Worm (Caenorhabditis elegans): ENCODE results near the gene srw-94.
A peak's percentile ranks its signal among the peaks of the same experiment; 100 is the strongest.

srw-94 gene

DNA sequence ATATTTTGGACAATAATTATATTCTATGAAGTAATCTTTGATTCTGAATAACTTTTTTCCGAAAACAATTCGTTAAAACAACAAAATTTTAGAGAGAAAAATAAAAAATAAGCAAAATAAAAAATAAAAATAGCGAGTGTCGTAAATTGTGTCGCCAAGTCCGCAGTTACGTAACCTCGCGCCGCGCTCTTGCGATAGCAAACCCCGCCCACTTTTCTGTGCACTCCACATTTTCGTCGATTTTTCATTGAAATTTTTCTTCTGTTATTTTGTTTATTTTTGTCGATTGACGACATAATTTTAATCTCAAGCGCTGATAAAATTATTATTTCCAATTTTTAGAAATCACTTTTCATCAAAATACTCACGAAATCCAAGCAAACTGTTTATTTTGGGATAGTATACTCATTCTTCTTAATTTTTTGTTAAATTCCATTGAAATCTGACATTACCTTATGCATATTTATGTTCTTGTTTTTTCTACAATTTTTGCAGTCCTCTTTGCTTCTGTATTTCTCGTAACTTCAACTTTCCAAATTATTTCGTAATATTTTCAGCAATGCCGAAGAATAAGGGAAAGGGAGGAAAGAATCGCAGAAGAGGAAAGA is 3.8 kb upstream of the srw-94 start, which contains the start of gene eif-1.A:
Gene eif-1.A (plus strand): TSS at position 558 of the 608 bp plus-strand sequence.
- TF ChIP-seq mdl-1 (tag; optimal IDR thresholded peaks at IDR 0.05) (no peak), ceh-9 (tag; optimal IDR thresholded peaks at IDR 0.05) (no peak), fkh-2 (tag; optimal IDR thresholded peaks at IDR 0.05) (no peak), tbx-2 (tag; optimal IDR thresholded peaks at IDR 0.05) (no peak), elt-3 (tag; optimal IDR thresholded peaks at IDR 0.05) (no peak), nhr-28 (tag; optimal IDR thresholded peaks at IDR 0.05) (no peak), fos-1 (tag; optimal IDR thresholded peaks at IDR 0.05) (no peak), unc-39 (tag; optimal IDR thresholded peaks at IDR 0.05) (no peak), skn-1 (tag; optimal IDR thresholded peaks at IDR 0.05) (no peak), mml-1 (tag; optimal IDR thresholded peaks at IDR 0.05) (no peak), aly-2 (tag; optimal IDR thresholded peaks at IDR 0.05) (no peak), ceh-16 (tag; optimal IDR thresholded peaks at IDR 0.05) (no peak), nhr-11 (tag; optimal IDR thresholded peaks at IDR 0.05) (no peak), nhr-23 (tag; optimal IDR thresholded peaks at IDR 0.05) (peak; percentile 63), nhr-43 (tag; optimal IDR thresholded peaks at IDR 0.05; ENCODE audit: poor library complexity, severe bottlenecking) (peak; percentile 27), zag-1 (tag; optimal IDR thresholded peaks at IDR 0.05) (no peak), pqm-1 (tag; optimal IDR thresholded peaks at IDR 0.05) (peak; percentile 8), egl-5 (tag; optimal IDR thresholded peaks at IDR 0.05) (no peak), lin-15B (tag; optimal IDR thresholded peaks at IDR 0.05) (peak; percentile 74), sea-2 (GFP tag; optimal IDR thresholded peaks at IDR 0.05) (no peak), elt-1 (tag; optimal IDR thresholded peaks at IDR 0.05) (no peak), nhr-12 (tag; optimal IDR thresholded peaks at IDR 0.05) (no peak), lin-39 (tag; optimal IDR thresholded peaks at IDR 0.05) (peak; percentile 72), pha-4 (tag; optimal IDR thresholded peaks at IDR 0.05) (no peak), ceh-82 (tag; optimal IDR thresholded peaks at IDR 0.05) (no peak), unc-62 (GFP tag; optimal IDR thresholded peaks at IDR 0.05) (no peak), nhr-77 (tag; optimal IDR thresholded peaks at IDR 0.05) (no peak), lsy-12 (tag; optimal IDR thresholded peaks at IDR 0.05) (no peak), snpc-4 (tag; optimal IDR thresholded peaks at IDR 0.05) (peak; percentile 79), R02D3.7 (tag; optimal IDR thresholded peaks at IDR 0.05) (peak; percentile 39), ztf-11 (tag; optimal IDR thresholded peaks at IDR 0.05) (no peak), ZK546.5 (tag; optimal IDR thresholded peaks at IDR 0.05) (no peak), hmg-11 (tag; optimal IDR thresholded peaks at IDR 0.05) (peak; percentile 77), jun-1 (tag; optimal IDR thresholded peaks at IDR 0.05) (no peak), nhr-237 (tag; optimal IDR thresholded peaks at IDR 0.05) (no peak), daf-12 (tag; optimal IDR thresholded peaks at IDR 0.05) (no peak), elt-2 (tag; optimal IDR thresholded peaks at IDR 0.05) (peak; percentile 11), eor-1 (tag; optimal IDR thresholded peaks at IDR 0.05) (no peak), nhr-67 (tag; optimal IDR thresholded peaks at IDR 0.05) (no peak), ztf-4 (tag; optimal IDR thresholded peaks at IDR 0.05) (no peak), ama-1 (optimal IDR thresholded peaks at IDR 0.05) (no peak), ceh-28 (tag; optimal IDR thresholded peaks at IDR 0.05) (no peak), nfya-1 (tag; optimal IDR thresholded peaks at IDR 0.05; ENCODE audit: insufficient read depth) (peak; percentile 77), nhr-76 (tag; optimal IDR thresholded peaks at IDR 0.05) (no peak), nhr-25 (tag; optimal IDR thresholded peaks at IDR 0.05) (no peak), fkh-10 (GFP tag; optimal IDR thresholded peaks at IDR 0.05) (no peak), egl-27 (tag; optimal IDR thresholded peaks at IDR 0.05) (no peak)

Data from whole organism, L3 larva.